Worm (Caenorhabditis elegans) whole organism, young adult: ENCODE results near the gene C27F2.7.

Source experiments
- B0261.1 ChIP-seq: sonication (generic microtip); optimal IDR thresholded peaks from 2 replicates; lab custom pipeline; 2016; ENCODE audit warnings: mild to moderate bottlenecking, missing genetic modification characterization, moderate library complexity, missing compliant biosample characterization
- C17E4.6 ChIP-seq: fragments of 200-800 bp; sonication (Bioruptor generic); IDR thresholded peaks from 2 replicates; pipeline ENCODE4 v1.3.6; 2022; ENCODE audit warnings: missing genetic modification reagents, missing genetic modification characterization, missing compliant biosample characterization
- F10E7.11 ChIP-seq: sonication (generic microtip); optimal IDR thresholded peaks from 2 replicates; lab custom pipeline; 2017; ENCODE audit warnings: mild to moderate bottlenecking, missing genetic modification characterization, moderate library complexity, missing compliant biosample characterization
- F23B12.7 ChIP-seq: sonication (generic microtip); optimal IDR thresholded peaks from 2 replicates; lab custom pipeline; 2017; ENCODE audit warnings: missing genetic modification characterization, mild to moderate bottlenecking, missing compliant biosample characterization, antibody characterized with exemption, moderate library complexity; ENCODE audit not compliant: insufficient read depth
- F39B2.1 ChIP-seq: fragments of 200-800 bp; sonication (Bioruptor generic); IDR thresholded peaks from 2 replicates; pipeline ENCODE4 v1.3.6; 2022; ENCODE audit warnings: missing genetic modification reagents, missing genetic modification characterization, missing compliant biosample characterization
- F49E8.2 ChIP-seq: sonication (generic microtip); optimal IDR thresholded peaks from 3 replicates; lab custom pipeline; 2017; ENCODE audit warnings: missing genetic modification characterization, mild to moderate bottlenecking, missing compliant biosample characterization, antibody characterized with exemption, moderate library complexity; ENCODE audit not compliant: insufficient read depth
- F57C9.4 ChIP-seq: sonication (generic microtip); optimal IDR thresholded peaks from 2 replicates; lab custom pipeline; 2017; ENCODE audit warnings: mild to moderate bottlenecking, missing genetic modification characterization, missing compliant biosample characterization
- K12H6.12 ChIP-seq: fragments of 200-800 bp; sonication (Bioruptor generic); optimal IDR thresholded peaks from 2 replicates; lab custom pipeline; 2018; ENCODE audit warnings: mild to moderate bottlenecking, missing genetic modification characterization, missing compliant biosample characterization
- Y53F4B.3 ChIP-seq: fragments of 200-800 bp; sonication (Bioruptor generic); IDR thresholded peaks from 2 replicates; pipeline ENCODE4 v1.3.6; 2022; ENCODE audit warnings: missing genetic modification reagents, missing genetic modification characterization, missing compliant biosample characterization
- Y56A3A.18 ChIP-seq: fragments of 200-800 bp; sonication (Bioruptor generic); IDR thresholded peaks from 2 replicates; pipeline ENCODE4 v1.3.6; 2022; ENCODE audit warnings: missing genetic modification reagents, missing genetic modification characterization, missing compliant biosample characterization
- Y67H2A.10 ChIP-seq: fragments of 200-800 bp; sonication (Bioruptor generic); conservative IDR thresholded peaks from 2 replicates; pipeline ENCODE4 v1.3.6; 2022; ENCODE audit warnings: missing genetic modification reagents, missing genetic modification characterization, missing compliant biosample characterization
- Y95B8A.8 ChIP-seq: fragments of 200-800 bp; sonication (Bioruptor generic); IDR thresholded peaks from 2 replicates; pipeline ENCODE4 v1.3.6; 2022; ENCODE audit warnings: missing genetic modification reagents, missing genetic modification characterization, missing compliant biosample characterization
- ZK185.1 ChIP-seq: sonication (generic microtip); optimal IDR thresholded peaks from 2 replicates; lab custom pipeline; 2016; ENCODE audit warnings: mild to moderate bottlenecking, missing genetic modification characterization, missing compliant biosample characterization; ENCODE audit not compliant: poor library complexity, severe bottlenecking
- aptf-3 ChIP-seq: fragments of 200-800 bp; sonication (Bioruptor generic); IDR thresholded peaks from 2 replicates; pipeline ENCODE4 v1.3.6; 2022; ENCODE audit warnings: missing genetic modification characterization, missing compliant biosample characterization
- athp-1 ChIP-seq: sonication (generic microtip); optimal IDR thresholded peaks from 2 replicates; lab custom pipeline; 2017; ENCODE audit warnings: mild to moderate bottlenecking, missing genetic modification characterization, missing compliant biosample characterization
- attf-6 ChIP-seq: fragments of 200-800 bp; sonication (Bioruptor generic); IDR thresholded peaks from 2 replicates; pipeline ENCODE4 v1.3.6; 2022; ENCODE audit warnings: missing genetic modification reagents, missing genetic modification characterization, missing compliant biosample characterization
- cebp-1 ChIP-seq, 2 experiments: fragments of 200-800 bp in 1 of 2; sonication (Bioruptor generic) in 1 of 2; sonication (generic microtip) in 1 of 2; IDR thresholded peaks in 1 of 2; optimal IDR thresholded peaks in 1 of 2; 2 replicates each; pipeline versions ENCODE4 v1.3.6 to Lab custom; 2017 to 2022; ENCODE audit warnings: missing compliant biosample characterization in 2 of 2, missing genetic modification characterization in 2 of 2, mild to moderate bottlenecking in 1 of 2, missing genetic modification reagents in 1 of 2, moderate library complexity in 1 of 2
- cebp-2 ChIP-seq: fragments of 200-800 bp; sonication (Bioruptor generic); IDR thresholded peaks from 2 replicates; pipeline ENCODE4 v1.3.6; 2022; ENCODE audit warnings: missing genetic modification characterization, missing compliant biosample characterization
- ceh-100 ChIP-seq: fragments of 200-800 bp; sonication (Bioruptor generic); IDR thresholded peaks from 2 replicates; pipeline ENCODE4 v1.3.6; 2022; ENCODE audit warnings: missing genetic modification reagents, missing genetic modification characterization, missing compliant biosample characterization
- ceh-79 ChIP-seq: sonication (generic microtip); optimal IDR thresholded peaks from 2 replicates; lab custom pipeline; 2017; ENCODE audit warnings: mild to moderate bottlenecking, missing genetic modification characterization, missing compliant biosample characterization
- dox-1 ChIP-seq: fragments of 200-800 bp; sonication (Bioruptor generic); IDR thresholded peaks from 2 replicates; pipeline ENCODE4 v1.3.6; 2022; ENCODE audit warnings: missing genetic modification reagents, missing genetic modification characterization, missing compliant biosample characterization
- dpl-1 ChIP-seq: fragments of 150-350 bp; optimal IDR thresholded peaks from 2 replicates; lab custom pipeline; 2014; ENCODE audit warnings: missing biosample characterization, missing genetic modification reagents, missing genetic modification characterization
- egrh-3 ChIP-seq: fragments of 200-800 bp; sonication (Bioruptor generic); IDR thresholded peaks from 2 replicates; pipeline ENCODE4 v1.3.6; 2022; ENCODE audit warnings: missing genetic modification reagents, missing genetic modification characterization, missing compliant biosample characterization
- ekl-4 ChIP-seq: fragments of 200-800 bp; sonication (Bioruptor generic); IDR thresholded peaks from 2 replicates; pipeline ENCODE4 v1.3.6; 2022; ENCODE audit warnings: missing genetic modification reagents, missing genetic modification characterization, missing compliant biosample characterization
- ets-4 ChIP-seq: fragments of 200-800 bp; sonication (Bioruptor generic); optimal IDR thresholded peaks from 2 replicates; lab custom pipeline; 2018; ENCODE audit warnings: mild to moderate bottlenecking, missing genetic modification characterization, missing compliant biosample characterization
- hlh-26 ChIP-seq: fragments of 200-800 bp; sonication (Bioruptor generic); conservative IDR thresholded peaks from 2 replicates; pipeline ENCODE4 v1.3.6; 2022; ENCODE audit warnings: missing genetic modification reagents, missing genetic modification characterization, missing compliant biosample characterization
- hmg-1.2 ChIP-seq: fragments of 200-800 bp; sonication (Bioruptor generic); IDR thresholded peaks from 2 replicates; pipeline ENCODE4 v1.3.6; 2022; ENCODE audit warnings: missing genetic modification reagents, missing genetic modification characterization, missing compliant biosample characterization
- hmg-20 ChIP-seq: fragments of 200-800 bp; sonication (Bioruptor generic); IDR thresholded peaks from 2 replicates; pipeline ENCODE4 v1.3.6; 2022; ENCODE audit warnings: missing genetic modification reagents, missing genetic modification characterization, missing compliant biosample characterization
- hrde-1 ChIP-seq: sonication (generic microtip); optimal IDR thresholded peaks from 2 replicates; lab custom pipeline; 2016; ENCODE audit warnings: missing genetic modification characterization, mild to moderate bottlenecking, missing compliant biosample characterization, moderate library complexity, missing genotype, missing genetic modification reagents, borderline replicate concordance
- let-607 ChIP-seq, 2 experiments: fragments of 200-800 bp in 1 of 2; sonication (Bioruptor generic) in 1 of 2; sonication (generic microtip) in 1 of 2; optimal IDR thresholded peaks; 2 replicates each; lab custom pipeline; 2016 to 2018; ENCODE audit warnings: mild to moderate bottlenecking in 2 of 2, missing compliant biosample characterization in 2 of 2, missing genetic modification characterization in 2 of 2, moderate library complexity in 2 of 2, missing genotype in 1 of 2
- lin-40 ChIP-seq: sonication (generic microtip); optimal IDR thresholded peaks from 2 replicates; lab custom pipeline; 2016; ENCODE audit warnings: missing genetic modification characterization, mild to moderate bottlenecking, missing compliant biosample characterization, missing genotype, missing genetic modification reagents
- madf-3 ChIP-seq: fragments of 200-800 bp; sonication (Bioruptor generic); IDR thresholded peaks from 2 replicates; pipeline ENCODE4 v1.3.6; 2022; ENCODE audit warnings: missing genetic modification reagents, missing genetic modification characterization, missing compliant biosample characterization
- mcd-1 ChIP-seq: fragments of 200-800 bp; sonication (Bioruptor generic); IDR thresholded peaks from 2 replicates; pipeline ENCODE4 v1.3.6; 2022; ENCODE audit warnings: missing genetic modification reagents, missing genetic modification characterization, missing compliant biosample characterization
- nhr-27 ChIP-seq: fragments of 200-800 bp; sonication (Bioruptor generic); optimal IDR thresholded peaks from 2 replicates; lab custom pipeline; 2018; ENCODE audit warnings: mild to moderate bottlenecking, missing genetic modification characterization, moderate library complexity, missing compliant biosample characterization
- rec-8 ChIP-seq, 2 experiments: sonication (generic microtip); optimal IDR thresholded peaks; 2 replicates each; lab custom pipeline; 2016; ENCODE audit warnings: mild to moderate bottlenecking in 2 of 2, missing genetic modification characterization in 2 of 2, missing genetic modification reagents in 2 of 2, missing genotype in 2 of 2, missing biosample characterization in 1 of 2, missing compliant biosample characterization in 1 of 2, moderate library complexity in 1 of 2
- sdz-38 ChIP-seq: sonication (generic microtip); optimal IDR thresholded peaks from 2 replicates; lab custom pipeline; 2016; ENCODE audit warnings: missing genotype, missing genetic modification characterization, missing compliant biosample characterization
- sea-2 ChIP-seq: fragments of 200-800 bp; sonication (Bioruptor generic); IDR thresholded peaks from 2 replicates; pipeline ENCODE4 v1.3.6; 2022; ENCODE audit warnings: missing genetic modification characterization, missing compliant biosample characterization
- snpc-4 ChIP-seq, 5 experiments: fragments of 150-350 bp in 1 of 5; sonication (generic microtip) in 4 of 5; optimal IDR thresholded peaks; 2 replicates each; lab custom pipeline; 2014 to 2018; ENCODE audit warnings: missing genetic modification characterization in 5 of 5, missing biosample characterization in 3 of 5, antibody characterized with exemption in 2 of 5, mild to moderate bottlenecking in 2 of 5, missing compliant biosample characterization in 2 of 5, missing genotype in 2 of 5, moderate library complexity in 2 of 5, missing genetic modification reagents in 1 of 5
- unc-130 ChIP-seq: sonication (generic microtip); optimal IDR thresholded peaks from 2 replicates; lab custom pipeline; 2016; ENCODE audit warnings: missing genetic modification reagents, missing genetic modification characterization, missing compliant biosample characterization
- unc-62 ChIP-seq: fragments of 150-350 bp; optimal IDR thresholded peaks from 2 replicates; lab custom pipeline; 2014; ENCODE audit warnings: missing biosample characterization, missing genetic modification reagents, missing genetic modification characterization
- zfh-2 ChIP-seq: fragments of 200-800 bp; sonication (Bioruptor generic); conservative IDR thresholded peaks from 2 replicates; pipeline ENCODE4 v1.3.6; 2022; ENCODE audit warnings: missing genetic modification reagents, missing genetic modification characterization, missing compliant biosample characterization
- ztf-18 ChIP-seq: sonication (generic microtip); optimal IDR thresholded peaks from 2 replicates; lab custom pipeline; 2016; ENCODE audit warnings: missing genotype, mild to moderate bottlenecking, missing genetic modification characterization, missing compliant biosample characterization
- ztf-3 ChIP-seq: fragments of 200-800 bp; sonication (Bioruptor generic); optimal IDR thresholded peaks from 2 replicates; lab custom pipeline; 2018; ENCODE audit warnings: mild to moderate bottlenecking, missing genetic modification characterization, missing compliant biosample characterization

Gene C27F2.7

DNA sequence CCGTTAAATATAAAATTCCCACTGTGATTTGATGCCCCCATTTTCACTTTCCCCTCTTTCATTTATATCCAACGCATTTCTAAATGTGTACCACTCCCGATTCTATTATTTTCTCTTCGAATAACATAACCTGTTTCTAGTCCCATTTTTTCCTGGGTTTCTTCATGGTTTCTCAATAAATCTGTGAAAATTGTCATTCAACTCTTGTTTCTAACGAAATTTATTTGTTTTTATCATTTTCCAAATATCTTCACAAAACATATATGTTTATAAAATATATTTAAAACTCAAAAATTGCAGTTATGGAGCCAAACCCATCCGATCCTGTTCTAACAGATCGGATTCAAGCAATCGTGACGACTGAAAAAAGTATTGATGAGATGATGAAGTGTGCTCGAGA lies 36.6 kb upstream of the C27F2.7 start, which contains the start of gene mdt-11:
mdt-11 (plus strand) TSS at position 301 of the 400 bp plus-strand sequence.
- TF ChIP-seq unc-130 (GFP tag; lab: Kevin White, UChicago), result no peak
- no peak for TF ChIP-seq Y56A3A.18 (GFP tag; lab: Robert Waterston, UW)
- no peak for TF ChIP-seq F39B2.1 (GFP tag; lab: Robert Waterston, UW)
- TF ChIP-seq sdz-38 (tag; lab: Kevin White, UChicago), result no peak
- TF ChIP-seq mcd-1 (GFP tag; lab: Robert Waterston, UW), result no peak
- TF ChIP-seq sea-2 (GFP tag; lab: Robert Waterston, UW), result no peak

DNA sequence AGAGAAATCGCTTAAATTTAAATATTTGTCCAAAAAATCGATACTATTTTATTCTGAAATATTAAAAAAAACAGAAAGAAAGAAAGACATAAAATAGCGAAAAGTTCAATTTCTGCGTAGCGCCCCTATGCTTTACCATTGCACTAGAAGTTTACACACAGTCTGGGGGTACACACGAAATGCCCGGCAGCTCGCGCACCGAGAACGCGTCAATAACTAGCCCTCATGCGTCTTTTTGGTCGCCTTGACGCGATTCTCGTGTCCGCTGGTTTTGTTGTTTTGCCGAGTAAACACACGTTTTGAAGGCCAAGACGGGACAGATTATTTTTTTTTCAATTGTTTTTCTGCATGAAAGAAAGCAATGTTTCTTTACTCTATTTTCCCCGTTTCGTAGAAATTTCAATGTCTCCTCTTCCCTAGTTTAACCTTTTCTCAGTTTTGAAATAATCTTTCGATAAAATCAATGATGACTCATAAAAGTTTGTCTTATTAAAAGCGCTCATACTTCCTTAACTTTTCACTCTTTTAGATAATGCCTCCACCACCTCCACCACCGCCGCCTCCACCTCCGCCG lies 33.9 kb upstream of the C27F2.7 start, which contains the start of gene wip-1:
wip-1 (plus strand) TSS at position 524 of the 574 bp plus-strand sequence.
- TF ChIP-seq lin-40 (peak; percentile 98), let-607 (tag; optimal IDR thresholded peaks at IDR 0.05; lab: Kevin White, UChicago) (peak; percentile 85 to 94), dox-1 (GFP tag; lab: Robert Waterston, UW) (peak; percentile 99), aptf-3 (GFP tag; lab: Robert Waterston, UW) (0 out of 2 replicates have a peak, but pooled peaks have one; percentile 24), egrh-3 (GFP tag; lab: Robert Waterston, UW) (peak; percentile 64), Y53F4B.3 (GFP tag; lab: Robert Waterston, UW) (peak; percentile 88), unc-62 (GFP tag; lab: Kevin White, UChicago) (peak; percentile 17), F57C9.4 (tag; lab: Kevin White, UChicago) (no peak), cebp-2 (GFP tag; lab: Robert Waterston, UW) (peak; percentile 81; the same call in 1 of the 2 replicates), ekl-4 (peak; percentile 98), F49E8.2 (tag; lab: Kevin White, UChicago) (peak; percentile 95), snpc-4 (GFP tag; optimal IDR thresholded peaks at IDR 0.05; lab: Kevin White, UChicago) (peak; percentile 80), snpc-4 (tag; optimal IDR thresholded peaks at IDR 0.05; lab: Kevin White, UChicago) (peak; percentile 86 to 93 (median 90)), rec-8 (tag; optimal IDR thresholded peaks at IDR 0.05; lab: Kevin White, UChicago) (peak; percentile 31 to 60), Y67H2A.10 (GFP tag; lab: Robert Waterston, UW) (peak; percentile 89), cebp-1 (GFP tag; IDR thresholded peaks at IDR 0.05; lab: Robert Waterston, UW) (peak; percentile 90), cebp-1 (tag; optimal IDR thresholded peaks at IDR 0.05; lab: Kevin White, UChicago) (peak; percentile 97), hmg-1.2 (GFP tag; lab: Robert Waterston, UW) (peak; percentile 98), B0261.1 (tag; lab: Kevin White, UChicago) (peak; percentile 34), Y95B8A.8 (GFP tag; lab: Robert Waterston, UW) (peak; percentile 98), ztf-18 (peak; percentile 100), F10E7.11 (tag; lab: Kevin White, UChicago) (peak; percentile 71), ZK185.1 (tag; lab: Kevin White, UChicago) (peak; percentile 96), nhr-27 (peak; percentile 72), F23B12.7 (peak; percentile 98), madf-3 (GFP tag; lab: Robert Waterston, UW) (peak; percentile 96), ceh-100 (GFP tag; lab: Robert Waterston, UW) (peak; percentile 89), K12H6.12 (peak; percentile 97), hlh-26 (GFP tag; lab: Robert Waterston, UW) (no peak), C17E4.6 (peak; percentile 96), ztf-3 (peak; percentile 73), zfh-2 (peak; percentile 97), ceh-79 (tag; lab: Kevin White, UChicago) (peak; percentile 70), hmg-20 (GFP tag; lab: Robert Waterston, UW) (peak; percentile 88), hrde-1 (tag; lab: Kevin White, UChicago) (peak; percentile 82), attf-6 (GFP tag; lab: Robert Waterston, UW) (peak; percentile 83), unc-130 (GFP tag; lab: Kevin White, UChicago) (peak; percentile 96), dpl-1 (peak; percentile 86), athp-1 (tag; lab: Kevin White, UChicago) (peak; percentile 98), ets-4 (GFP tag; lab: Kevin White, UChicago) (peak; percentile 97)
